Worm (Caenorhabditis elegans) whole organism, L2 larva: Measurements from ENCODE around the gene F19C7.2.

Experiments
- elt-1 ChIP-seq: fragments of 150-350 bp; optimal IDR thresholded peaks from 2 replicates; lab custom pipeline; 2014; ENCODE audit warnings: missing biosample characterization, missing genetic modification characterization
- nhr-11 ChIP-seq: fragments of 150-350 bp; optimal IDR thresholded peaks from 2 replicates; lab custom pipeline; 2014; ENCODE audit warnings: missing biosample characterization, missing genetic modification characterization

DNA sequence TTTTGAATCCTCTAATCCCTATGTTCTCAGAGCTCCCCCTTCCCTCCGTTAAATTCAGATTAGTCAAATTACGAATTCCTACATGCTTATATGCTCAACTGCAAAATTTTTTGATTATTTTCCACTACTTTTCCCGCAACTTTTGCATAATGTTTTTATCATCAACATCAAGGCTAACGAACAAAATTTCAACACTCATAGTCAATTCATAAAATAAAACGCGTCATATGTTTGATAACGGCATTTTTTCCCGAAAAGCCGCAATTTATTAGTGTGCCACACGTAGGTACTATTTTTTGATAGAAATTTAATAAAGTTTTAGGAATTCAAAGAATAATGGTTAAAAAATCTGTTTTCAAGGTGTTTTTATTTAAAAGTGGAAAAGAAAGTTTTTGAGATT is 40.6 kb upstream of the F19C7.2 start:
- TF ChIP-seq elt-1 (tag; lab: Kevin White, UChicago), result no peak
- TF ChIP-seq nhr-11 (tag; lab: Kevin White, UChicago), result no peak
